Worm (Caenorhabditis elegans) whole organism, young adult: ENCODE measurements around the gene C36C5.14.

Experiments used
- B0261.1 ChIP-seq: sonication (generic microtip); optimal IDR thresholded peaks from 2 replicates; lab custom pipeline; 2016; ENCODE audit warnings: mild to moderate bottlenecking, missing genetic modification characterization, moderate library complexity, missing compliant biosample characterization
- C06A6.2 ChIP-seq: fragments of 200-800 bp; sonication (Bioruptor generic); conservative IDR thresholded peaks from 2 replicates; pipeline ENCODE4 v1.3.6; 2022; ENCODE audit warnings: missing genetic modification characterization, missing compliant biosample characterization
- C17E4.6 ChIP-seq: fragments of 200-800 bp; sonication (Bioruptor generic); IDR thresholded peaks from 2 replicates; pipeline ENCODE4 v1.3.6; 2022; ENCODE audit warnings: missing genetic modification reagents, missing genetic modification characterization, missing compliant biosample characterization
- D2030.7 ChIP-seq: fragments of 200-800 bp; sonication (Bioruptor generic); IDR thresholded peaks from 2 replicates; pipeline ENCODE4 v1.3.6; 2022; ENCODE audit warnings: missing genetic modification reagents, missing genetic modification characterization, missing compliant biosample characterization
- F10E7.11 ChIP-seq: sonication (generic microtip); optimal IDR thresholded peaks from 2 replicates; lab custom pipeline; 2017; ENCODE audit warnings: mild to moderate bottlenecking, missing genetic modification characterization, moderate library complexity, missing compliant biosample characterization
- F33H1.4 ChIP-seq: fragments of 200-800 bp; sonication (Bioruptor generic); IDR thresholded peaks from 2 replicates; pipeline ENCODE4 v1.3.6; 2022; ENCODE audit warnings: missing genetic modification reagents, missing genetic modification characterization, missing compliant biosample characterization
- F49E8.2 ChIP-seq: sonication (generic microtip); optimal IDR thresholded peaks from 3 replicates; lab custom pipeline; 2017; ENCODE audit warnings: missing genetic modification characterization, mild to moderate bottlenecking, missing compliant biosample characterization, antibody characterized with exemption, moderate library complexity; ENCODE audit not compliant: insufficient read depth
- K12H6.12 ChIP-seq: fragments of 200-800 bp; sonication (Bioruptor generic); optimal IDR thresholded peaks from 2 replicates; lab custom pipeline; 2018; ENCODE audit warnings: mild to moderate bottlenecking, missing genetic modification characterization, missing compliant biosample characterization
- Y56A3A.18 ChIP-seq: fragments of 200-800 bp; sonication (Bioruptor generic); IDR thresholded peaks from 2 replicates; pipeline ENCODE4 v1.3.6; 2022; ENCODE audit warnings: missing genetic modification reagents, missing genetic modification characterization, missing compliant biosample characterization
- Y79H2A.3 ChIP-seq: fragments of 200-800 bp; sonication (Bioruptor generic); conservative IDR thresholded peaks from 2 replicates; pipeline ENCODE4 v1.3.6; 2022; ENCODE audit warnings: missing genetic modification reagents, missing genetic modification characterization, missing compliant biosample characterization
- ZK185.1 ChIP-seq: sonication (generic microtip); optimal IDR thresholded peaks from 2 replicates; lab custom pipeline; 2016; ENCODE audit warnings: mild to moderate bottlenecking, missing genetic modification characterization, missing compliant biosample characterization; ENCODE audit not compliant: poor library complexity, severe bottlenecking
- akir-1 ChIP-seq: fragments of 200-800 bp; sonication (Bioruptor generic); optimal IDR thresholded peaks from 2 replicates; lab custom pipeline; 2018; ENCODE audit warnings: mild to moderate bottlenecking, missing genetic modification characterization, moderate library complexity, missing compliant biosample characterization
- aptf-2 ChIP-seq: fragments of 200-800 bp; sonication (Bioruptor generic); conservative IDR thresholded peaks from 2 replicates; pipeline ENCODE4 v1.3.6; 2022; ENCODE audit warnings: missing genetic modification reagents, missing genetic modification characterization, missing compliant biosample characterization
- atf-7 ChIP-seq: sonication (generic microtip); optimal IDR thresholded peaks from 2 replicates; lab custom pipeline; 2017; ENCODE audit warnings: mild to moderate bottlenecking, missing genetic modification characterization, missing compliant biosample characterization
- bed-2 ChIP-seq: fragments of 200-800 bp; sonication (Bioruptor generic); IDR thresholded peaks from 2 replicates; pipeline ENCODE4 v1.3.6; 2022; ENCODE audit warnings: missing genetic modification reagents, missing genetic modification characterization, missing compliant biosample characterization
- ceh-100 ChIP-seq: fragments of 200-800 bp; sonication (Bioruptor generic); IDR thresholded peaks from 2 replicates; pipeline ENCODE4 v1.3.6; 2022; ENCODE audit warnings: missing genetic modification reagents, missing genetic modification characterization, missing compliant biosample characterization
- dox-1 ChIP-seq: fragments of 200-800 bp; sonication (Bioruptor generic); IDR thresholded peaks from 2 replicates; pipeline ENCODE4 v1.3.6; 2022; ENCODE audit warnings: missing genetic modification reagents, missing genetic modification characterization, missing compliant biosample characterization
- egrh-3 ChIP-seq: fragments of 200-800 bp; sonication (Bioruptor generic); IDR thresholded peaks from 2 replicates; pipeline ENCODE4 v1.3.6; 2022; ENCODE audit warnings: missing genetic modification reagents, missing genetic modification characterization, missing compliant biosample characterization
- hlh-12 ChIP-seq: sonication (generic microtip); optimal IDR thresholded peaks from 2 replicates; lab custom pipeline; 2016; ENCODE audit warnings: missing genetic modification characterization, missing compliant biosample characterization
- hrde-1 ChIP-seq: sonication (generic microtip); optimal IDR thresholded peaks from 2 replicates; lab custom pipeline; 2016; ENCODE audit warnings: missing genetic modification characterization, mild to moderate bottlenecking, missing compliant biosample characterization, moderate library complexity, missing genotype, missing genetic modification reagents, borderline replicate concordance
- lin-26 ChIP-seq: fragments of 200-800 bp; sonication (Bioruptor generic); IDR thresholded peaks from 2 replicates; pipeline ENCODE4 v1.3.6; 2022; ENCODE audit warnings: missing genetic modification reagents, missing genetic modification characterization, missing compliant biosample characterization
- lsy-27 ChIP-seq: sonication (generic microtip); optimal IDR thresholded peaks from 2 replicates; lab custom pipeline; 2017; ENCODE audit warnings: missing genetic modification characterization, mild to moderate bottlenecking, missing compliant biosample characterization, antibody characterized with exemption, missing genotype, borderline replicate concordance; ENCODE audit not compliant: insufficient read depth
- madf-3 ChIP-seq: fragments of 200-800 bp; sonication (Bioruptor generic); IDR thresholded peaks from 2 replicates; pipeline ENCODE4 v1.3.6; 2022; ENCODE audit warnings: missing genetic modification reagents, missing genetic modification characterization, missing compliant biosample characterization
- mcd-1 ChIP-seq: fragments of 200-800 bp; sonication (Bioruptor generic); IDR thresholded peaks from 2 replicates; pipeline ENCODE4 v1.3.6; 2022; ENCODE audit warnings: missing genetic modification reagents, missing genetic modification characterization, missing compliant biosample characterization
- nhr-90 ChIP-seq: sonication (generic microtip); optimal IDR thresholded peaks from 2 replicates; lab custom pipeline; 2016; ENCODE audit warnings: missing genotype, mild to moderate bottlenecking, missing genetic modification characterization, missing compliant biosample characterization
- pbrm-1 ChIP-seq: fragments of 200-800 bp; sonication (Bioruptor generic); IDR thresholded peaks from 2 replicates; pipeline ENCODE4 v1.3.6; 2022; ENCODE audit warnings: missing genetic modification reagents, missing genetic modification characterization, missing compliant biosample characterization
- rcor-1 ChIP-seq: fragments of 200-800 bp; sonication (Bioruptor generic); IDR thresholded peaks from 2 replicates; pipeline ENCODE4 v1.3.6; 2022; ENCODE audit warnings: missing genetic modification reagents, missing genetic modification characterization, missing compliant biosample characterization
- rpc-1 ChIP-seq, 2 experiments: fragments of 150-350 bp in 1 of 2; sonication (generic microtip) in 1 of 2; optimal IDR thresholded peaks; 2 replicates each; lab custom pipeline; 2014 to 2018; ENCODE audit warnings: missing biosample characterization in 1 of 2, missing genetic modification characterization in 1 of 2, missing genetic modification reagents in 1 of 2, missing genotype in 1 of 2
- sdz-38 ChIP-seq: sonication (generic microtip); optimal IDR thresholded peaks from 2 replicates; lab custom pipeline; 2016; ENCODE audit warnings: missing genotype, missing genetic modification characterization, missing compliant biosample characterization
- sea-2 ChIP-seq: fragments of 200-800 bp; sonication (Bioruptor generic); IDR thresholded peaks from 2 replicates; pipeline ENCODE4 v1.3.6; 2022; ENCODE audit warnings: missing genetic modification characterization, missing compliant biosample characterization
- sptf-2 ChIP-seq: fragments of 200-800 bp; sonication (Bioruptor generic); optimal IDR thresholded peaks from 2 replicates; lab custom pipeline; 2018; ENCODE audit warnings: mild to moderate bottlenecking, missing genetic modification characterization, missing compliant biosample characterization
- zfh-2 ChIP-seq: fragments of 200-800 bp; sonication (Bioruptor generic); conservative IDR thresholded peaks from 2 replicates; pipeline ENCODE4 v1.3.6; 2022; ENCODE audit warnings: missing genetic modification reagents, missing genetic modification characterization, missing compliant biosample characterization
- ztf-18 ChIP-seq: sonication (generic microtip); optimal IDR thresholded peaks from 2 replicates; lab custom pipeline; 2016; ENCODE audit warnings: missing genotype, mild to moderate bottlenecking, missing genetic modification characterization, missing compliant biosample characterization
- ztf-22 ChIP-seq: fragments of 200-800 bp; sonication (Bioruptor generic); optimal IDR thresholded peaks from 2 replicates; lab custom pipeline; 2018; ENCODE audit warnings: mild to moderate bottlenecking, missing genetic modification characterization, moderate library complexity, missing compliant biosample characterization
- ztf-28 ChIP-seq: fragments of 200-800 bp; sonication (Bioruptor generic); IDR thresholded peaks from 2 replicates; pipeline ENCODE4 v1.3.6; 2022; ENCODE audit warnings: missing genetic modification reagents, missing genetic modification characterization, missing compliant biosample characterization

C36C5.14 gene

DNA sequence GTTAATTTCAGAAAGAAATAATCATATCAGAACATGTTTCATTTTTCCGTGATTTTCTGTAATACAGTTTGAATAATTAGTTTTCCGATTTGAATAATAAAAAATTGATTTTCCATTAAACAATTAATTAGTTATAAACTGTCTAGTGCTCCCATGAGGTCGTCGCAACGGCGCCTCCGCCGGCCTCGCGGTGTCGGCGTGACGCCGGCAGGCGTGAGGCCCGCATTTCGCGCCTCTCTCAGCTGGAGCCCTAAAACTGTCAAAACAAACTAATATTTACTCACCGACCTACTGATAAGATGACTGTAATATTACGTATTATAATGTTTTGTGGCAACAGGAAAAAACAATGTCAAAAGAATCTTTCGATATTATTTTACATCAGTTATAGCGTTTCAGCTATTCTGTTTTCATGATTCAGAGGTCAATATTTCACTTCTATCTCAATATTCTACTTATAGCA, 32.0 kb downstream of the C36C5.14 start, which contains the start of gene F02C9.2:
Gene F02C9.2 (plus strand): TSS at position 413 of the 463 bp plus-strand sequence.
- TF ChIP-seq egrh-3 (peak; percentile 41; the same call in 1 of the 2 replicates), ztf-22 (GFP tag; lab: Kevin White, UChicago) (no peak), zfh-2 (GFP tag; lab: Robert Waterston, UW) (peak; percentile 81)

ce11 chrV:3132116-3132515, 33.2 kb downstream of the C36C5.14 start:
- TF ChIP-seq dox-1 (GFP tag; lab: Robert Waterston, UW) (peak; percentile 13; the same call in 1 of the 2 replicates), ztf-18 (tag; lab: Kevin White, UChicago) (no peak), hrde-1 (tag; lab: Kevin White, UChicago) (no peak), F49E8.2 (no peak), madf-3 (GFP tag; lab: Robert Waterston, UW) (no peak), mcd-1 (GFP tag; lab: Robert Waterston, UW) (no peak; the same call in 1 of the 2 replicates), aptf-2 (GFP tag; lab: Robert Waterston, UW) (no peak), sptf-2 (GFP tag; lab: Kevin White, UChicago) (no peak), F10E7.11 (tag; lab: Kevin White, UChicago) (peak; percentile 38), ztf-28 (GFP tag; lab: Robert Waterston, UW) (0 out of 2 replicates have a peak, but pooled peaks have one; percentile 17), egrh-3 (peak; percentile 98), F33H1.4 (GFP tag; lab: Robert Waterston, UW) (no peak), D2030.7 (GFP tag; lab: Robert Waterston, UW) (no peak), C17E4.6 (GFP tag; lab: Robert Waterston, UW) (no peak), Y79H2A.3 (GFP tag; lab: Robert Waterston, UW) (no peak), ceh-100 (GFP tag; lab: Robert Waterston, UW) (no peak), hlh-12 (tag; lab: Kevin White, UChicago) (no peak), lsy-27 (no peak), zfh-2 (GFP tag; lab: Robert Waterston, UW) (peak; percentile 97), akir-1 (GFP tag; lab: Kevin White, UChicago) (no peak), atf-7 (tag; lab: Kevin White, UChicago) (no peak), Y56A3A.18 (GFP tag; lab: Robert Waterston, UW) (no peak), ZK185.1 (tag; lab: Kevin White, UChicago) (no peak), K12H6.12 (tag; lab: Kevin White, UChicago) (no peak), nhr-90 (tag; lab: Kevin White, UChicago) (no peak), lin-26 (GFP tag; lab: Robert Waterston, UW) (0 out of 2 replicates have a peak, but pooled peaks have one; percentile 47), sea-2 (GFP tag; lab: Robert Waterston, UW) (peak; percentile 45; the same call in 1 of the 2 replicates), rcor-1 (GFP tag; lab: Robert Waterston, UW) (no peak), sdz-38 (no peak), C06A6.2 (GFP tag; lab: Robert Waterston, UW) (no peak), bed-2 (GFP tag; lab: Robert Waterston, UW) (peak; percentile 22; the same call in 1 of the 2 replicates), B0261.1 (tag; lab: Kevin White, UChicago) (no peak), rpc-1 (optimal IDR thresholded peaks at IDR 0.05; lab: Kevin White, UChicago) (no peak), rpc-1 (tag; optimal IDR thresholded peaks at IDR 0.05; lab: Kevin White, UChicago) (no peak), pbrm-1 (GFP tag; lab: Robert Waterston, UW) (no peak)
- TF ChIP-seq, all 124 proteins: peak for 8
